Fruit fly (Drosophila melanogaster) whole organism, embryonic: Measurements from ENCODE around the gene Sik2.

Source experiments
- Abd-B ChIP-seq: fragments of 200-800 bp; sonication (Bioruptor generic); optimal IDR thresholded peaks from 2 replicates; lab custom pipeline; 2018; ENCODE audit warnings: missing biosample characterization, mild to moderate bottlenecking, missing genetic modification characterization, moderate library complexity
- C15 ChIP-seq: fragments of 200-800 bp; sonication (Bioruptor generic); IDR thresholded peaks from 3 replicates; pipeline ENCODE4 v1.3.6; 2022; ENCODE audit warnings: missing biosample characterization, missing genetic modification characterization
- CG12155 ChIP-seq: fragments of 200-800 bp; sonication (Bioruptor generic); optimal IDR thresholded peaks from 3 replicates; lab custom pipeline; 2016; ENCODE audit warnings: missing biosample characterization, missing genetic modification characterization
- CG12299 ChIP-seq: fragments of 200-800 bp; sonication (Bioruptor generic); optimal IDR thresholded peaks from 2 replicates; lab custom pipeline; 2018; ENCODE audit warnings: missing biosample characterization, mild to moderate bottlenecking, missing genetic modification characterization
- CG13894 ChIP-seq: fragments of 200-800 bp; sonication (Bioruptor generic); optimal IDR thresholded peaks from 3 replicates; lab custom pipeline; 2018; ENCODE audit warnings: missing biosample characterization, mild to moderate bottlenecking, missing genetic modification characterization, moderate library complexity
- CG14050 ChIP-seq: fragments of 200-800 bp; sonication (Bioruptor generic); IDR thresholded peaks from 3 replicates; pipeline ENCODE4 v1.3.6; 2022; ENCODE audit warnings: missing biosample characterization, missing genetic modification characterization
- CG14860 ChIP-seq: fragments of 200-800 bp; sonication (Bioruptor generic); IDR thresholded peaks from 3 replicates; pipeline ENCODE4 v1.3.6; 2022; ENCODE audit warnings: missing biosample characterization, missing genetic modification characterization; ENCODE audit not compliant: partially characterized antibody
- CG17385 ChIP-seq: fragments of 200-800 bp; sonication (Bioruptor generic); optimal IDR thresholded peaks from 3 replicates; lab custom pipeline; 2018; ENCODE audit warnings: missing biosample characterization, mild to moderate bottlenecking, missing genetic modification characterization
- CG17829 ChIP-seq: fragments of 200-800 bp; optimal IDR thresholded peaks from 2 replicates; lab custom pipeline; 2019; ENCODE audit warnings: missing biosample characterization, mild to moderate bottlenecking, missing genetic modification characterization, moderate library complexity
- CG18764 ChIP-seq: fragments of 200-800 bp; sonication (Bioruptor generic); optimal IDR thresholded peaks from 3 replicates; lab custom pipeline; 2016; ENCODE audit warnings: missing biosample characterization, missing genetic modification characterization
- CG2129 ChIP-seq: fragments of 200-800 bp; sonication (Bioruptor generic); IDR thresholded peaks from 2 replicates; pipeline ENCODE4 v1.3.6; 2022; ENCODE audit warnings: missing biosample characterization, missing genetic modification characterization; ENCODE audit not compliant: partially characterized antibody
- CG2199 ChIP-seq: fragments of 200-800 bp; sonication (Bioruptor generic); IDR thresholded peaks from 3 replicates; pipeline ENCODE4 v1.3.6; 2022; ENCODE audit warnings: missing biosample characterization, missing genetic modification characterization
- CG2202 ChIP-seq: fragments of 200-800 bp; sonication (Bioruptor generic); optimal IDR thresholded peaks from 2 replicates; lab custom pipeline; 2018; ENCODE audit warnings: missing biosample characterization, mild to moderate bottlenecking, missing genetic modification characterization
- CG2678 ChIP-seq: fragments of 200-800 bp; sonication (Bioruptor generic); optimal IDR thresholded peaks from 3 replicates; lab custom pipeline; 2019; ENCODE audit warnings: missing biosample characterization, mild to moderate bottlenecking, missing genetic modification characterization, moderate library complexity
- CG34224 ChIP-seq: fragments of 200-800 bp; sonication (Bioruptor generic); IDR thresholded peaks from 3 replicates; pipeline ENCODE4 v1.3.6; 2022; ENCODE audit warnings: missing biosample characterization, missing genetic modification characterization; ENCODE audit not compliant: partially characterized antibody
- CG3726 ChIP-seq: fragments of 200-800 bp; sonication (Bioruptor generic); IDR thresholded peaks from 3 replicates; pipeline ENCODE4, ENCODE4 v1.3.6; 2022; ENCODE audit warnings: missing biosample characterization, missing genetic modification characterization
- CG4360 ChIP-seq: fragments of 200-800 bp; sonication (Bioruptor generic); IDR thresholded peaks from 2 replicates; pipeline ENCODE4 v1.3.6; 2022; ENCODE audit warnings: missing biosample characterization, missing genetic modification characterization
- CG5180 ChIP-seq: fragments of 200-800 bp; sonication (Bioruptor generic); optimal IDR thresholded peaks from 3 replicates; lab custom pipeline; 2017; ENCODE audit warnings: missing biosample characterization, missing genetic modification characterization, mild to moderate bottlenecking, moderate library complexity, missing genetic modification reagents
- CG7963 ChIP-seq: fragments of 200-800 bp; sonication (Bioruptor generic); IDR thresholded peaks from 3 replicates; pipeline ENCODE4 v1.3.6; 2022; ENCODE audit warnings: missing biosample characterization, missing genetic modification characterization; ENCODE audit not compliant: partially characterized antibody
- CG8089 ChIP-seq: fragments of 200-800 bp; sonication (Bioruptor generic); optimal IDR thresholded peaks from 3 replicates; lab custom pipeline; 2016; ENCODE audit warnings: missing biosample characterization, missing genetic modification characterization
- CG9609 ChIP-seq: fragments of 200-800 bp; sonication (Bioruptor generic); optimal IDR thresholded peaks from 3 replicates; lab custom pipeline; 2016; ENCODE audit warnings: missing biosample characterization, missing genetic modification characterization
- CG9797 ChIP-seq: fragments of 200-800 bp; sonication (Bioruptor generic); optimal IDR thresholded peaks from 3 replicates; lab custom pipeline; 2018; ENCODE audit warnings: missing biosample characterization, mild to moderate bottlenecking, missing genetic modification characterization
- CG9876 ChIP-seq: fragments of 200-800 bp; sonication (Bioruptor generic); optimal IDR thresholded peaks from 2 replicates; lab custom pipeline; 2016; ENCODE audit warnings: missing biosample characterization, missing genetic modification characterization
- CG9932 ChIP-seq: fragments of 200-800 bp; sonication (Bioruptor generic); IDR thresholded peaks from 2 replicates; pipeline ENCODE4 v1.3.6; 2022; ENCODE audit warnings: missing biosample characterization, missing genetic modification characterization
- Dfd ChIP-seq, 2 experiments: fragments of >200 bp; optimal IDR thresholded peaks; 2 replicates each; lab custom pipeline; 2017; ENCODE audit warnings: missing biosample characterization in 2 of 2, missing genetic modification characterization in 2 of 2
- Eip74EF ChIP-seq, 2 experiments: fragments of 200-800 bp in 1 of 2; fragments of >200 bp in 1 of 2; sonication (Bioruptor generic) in 1 of 2; optimal IDR thresholded peaks; 2 replicates each; lab custom pipeline; 2017 to 2019; ENCODE audit warnings: missing biosample characterization in 2 of 2, missing genetic modification characterization in 2 of 2, mild to moderate bottlenecking in 1 of 2, moderate library complexity in 1 of 2
- GATAe ChIP-seq: fragments of 200-800 bp; sonication (Bioruptor generic); conservative IDR thresholded peaks from 2 replicates; pipeline ENCODE4 v1.3.6; 2022; ENCODE audit warnings: missing biosample characterization, missing genetic modification characterization
- HLH3B ChIP-seq: fragments of 200-800 bp; sonication (Bioruptor generic); IDR thresholded peaks from 2 replicates; pipeline ENCODE4 v1.3.6; 2022; ENCODE audit warnings: missing biosample characterization, missing genetic modification characterization
- MBD-R2 ChIP-seq: fragments of 200-800 bp; sonication (Bioruptor generic); IDR thresholded peaks from 2 replicates; pipeline ENCODE4 v1.3.6; 2022; ENCODE audit warnings: missing biosample characterization, missing genetic modification characterization
- Oli ChIP-seq: fragments of 200-800 bp; sonication (Bioruptor generic); optimal IDR thresholded peaks from 2 replicates; lab custom pipeline; 2018; ENCODE audit warnings: missing biosample characterization, mild to moderate bottlenecking, missing genetic modification characterization, moderate library complexity
- Ravus ChIP-seq: fragments of 200-800 bp; sonication (Bioruptor generic); IDR thresholded peaks from 2 replicates; pipeline ENCODE4 v1.3.6; 2022; ENCODE audit warnings: missing biosample characterization, missing genetic modification characterization
- Taf1 ChIP-seq: fragments of 200-800 bp; sonication (Bioruptor generic); IDR thresholded peaks from 2 replicates; pipeline ENCODE4 v1.3.6; 2022; ENCODE audit warnings: missing biosample characterization, missing genetic modification characterization
- ab ChIP-seq: fragments of 200-800 bp; sonication (Bioruptor generic); optimal IDR thresholded peaks from 2 replicates; lab custom pipeline; 2016; ENCODE audit warnings: missing biosample characterization, missing genetic modification characterization
- al ChIP-seq: fragments of 200-800 bp; sonication (Bioruptor generic); IDR thresholded peaks from 2 replicates; pipeline ENCODE4 v1.3.6; 2022; ENCODE audit warnings: missing biosample characterization, missing genetic modification characterization
- ato ChIP-seq: fragments of 200-800 bp; sonication (Bioruptor generic); IDR thresholded peaks from 2 replicates; pipeline ENCODE4 v1.3.6; 2022; ENCODE audit warnings: missing biosample characterization, missing genetic modification characterization; ENCODE audit not compliant: partially characterized antibody
- bab2 ChIP-seq: fragments of 200-800 bp; sonication (Bioruptor generic); optimal IDR thresholded peaks from 2 replicates; lab custom pipeline; 2016; ENCODE audit warnings: missing biosample characterization, missing genetic modification characterization
- br ChIP-seq: fragments of >200 bp; optimal IDR thresholded peaks from 2 replicates; lab custom pipeline; 2017
- chif ChIP-seq, 2 experiments: fragments of 200-800 bp; sonication (Bioruptor generic); optimal IDR thresholded peaks; 3 replicates each; lab custom pipeline; 2016; ENCODE audit warnings: missing biosample characterization in 2 of 2, missing genetic modification characterization in 2 of 2
- chm ChIP-seq: fragments of 200-800 bp; sonication (Bioruptor generic); IDR thresholded peaks from 2 replicates; pipeline ENCODE4 v1.3.6; 2022; ENCODE audit warnings: missing biosample characterization, missing genetic modification characterization
- dati ChIP-seq: fragments of 200-800 bp; sonication (Bioruptor generic); IDR thresholded peaks from 2 replicates; pipeline ENCODE4 v1.3.6; 2022; ENCODE audit warnings: missing biosample characterization, missing genetic modification characterization
- disco-r ChIP-seq: fragments of 200-800 bp; sonication (Bioruptor generic); optimal IDR thresholded peaks from 2 replicates; lab custom pipeline; 2016; ENCODE audit warnings: missing biosample characterization, missing genetic modification characterization
- dm ChIP-seq: fragments of 200-800 bp; sonication (Bioruptor generic); optimal IDR thresholded peaks from 3 replicates; lab custom pipeline; 2016; ENCODE audit warnings: missing biosample characterization, missing genetic modification characterization
- fu2 ChIP-seq: fragments of 200-800 bp; sonication (Bioruptor generic); optimal IDR thresholded peaks from 2 replicates; lab custom pipeline; 2016; ENCODE audit warnings: missing biosample characterization, missing genetic modification characterization
- inv ChIP-seq: fragments of 200-800 bp; sonication (Bioruptor generic); IDR thresholded peaks from 2 replicates; pipeline ENCODE4 v1.3.6; 2022; ENCODE audit warnings: missing biosample characterization, missing genetic modification characterization; ENCODE audit not compliant: partially characterized antibody
- maf-S ChIP-seq: fragments of 200-800 bp; sonication (Bioruptor generic); optimal IDR thresholded peaks from 2 replicates; lab custom pipeline; 2016; ENCODE audit warnings: missing biosample characterization, missing genetic modification characterization
- pfk ChIP-seq: fragments of 200-800 bp; sonication (Bioruptor generic); optimal IDR thresholded peaks from 2 replicates; lab custom pipeline; 2018; ENCODE audit warnings: missing biosample characterization, mild to moderate bottlenecking, missing genetic modification characterization, moderate library complexity
- ro ChIP-seq: fragments of 200-800 bp; sonication (Bioruptor generic); IDR thresholded peaks from 2 replicates; pipeline ENCODE4 v1.3.6; 2022; ENCODE audit warnings: missing biosample characterization, missing genetic modification characterization
- sima ChIP-seq: fragments of 200-800 bp; sonication (Bioruptor generic); optimal IDR thresholded peaks from 2 replicates; lab custom pipeline; 2016; ENCODE audit warnings: missing biosample characterization, missing genetic modification characterization
- sr ChIP-seq: fragments of 200-800 bp; sonication (Bioruptor generic); IDR thresholded peaks from 3 replicates; pipeline ENCODE4 v1.3.6; 2022; ENCODE audit warnings: missing biosample characterization, missing genetic modification characterization
- toy ChIP-seq: fragments of 200-800 bp; sonication (Bioruptor generic); IDR thresholded peaks from 2 replicates; pipeline ENCODE4 v1.3.6; 2022; ENCODE audit warnings: missing biosample characterization, missing genetic modification characterization
- vnd ChIP-seq: fragments of 200-800 bp; sonication (Bioruptor generic); IDR thresholded peaks from 3 replicates; pipeline ENCODE4 v1.3.6; 2022; ENCODE audit warnings: missing biosample characterization, missing genetic modification characterization; ENCODE audit not compliant: partially characterized antibody

Gene Sik2

DNA sequence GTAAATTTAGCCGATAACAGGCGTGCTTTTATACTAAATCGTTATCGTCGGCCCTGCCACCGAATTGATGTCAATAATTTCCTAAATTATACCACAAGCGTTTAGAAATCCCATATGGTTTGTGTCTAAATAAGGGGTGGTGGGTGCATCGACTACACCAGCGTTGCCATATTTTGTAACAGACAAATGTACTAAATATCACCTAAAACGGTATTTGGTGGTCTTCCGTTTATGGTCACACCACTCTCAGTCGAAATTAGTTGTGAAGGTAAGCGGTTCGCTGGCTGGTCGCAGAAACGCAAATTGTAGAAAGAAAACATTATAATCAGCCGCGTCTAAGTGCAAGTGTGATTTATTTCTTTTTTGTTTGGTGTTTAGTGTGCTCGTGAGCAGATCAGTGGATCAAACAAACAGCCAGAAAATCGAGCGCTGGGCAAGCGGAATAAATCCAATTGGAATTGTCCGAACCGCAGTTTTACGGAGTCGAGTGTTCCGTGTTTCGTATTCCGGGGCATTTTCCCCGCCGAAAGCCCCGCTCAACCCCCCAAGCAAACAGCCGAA is 18.7 kb upstream of the Sik2 start, which contains the start of the genes CG16903 and Unc-76 (continued):
- TF ChIP-seq ab (GFP tag; lab: Kevin White, UChicago): no peak
- no peak; the same call in 2 of the 3 replicates for TF ChIP-seq CG14860 (GFP tag; lab: Robert Waterston, UW)
- TF ChIP-seq CG3726: no peak
- no peak for TF ChIP-seq toy (GFP tag; lab: Robert Waterston, UW)
- peak; percentile 51 for TF ChIP-seq CG17385 (GFP tag; lab: Kevin White, UChicago)
- peak; percentile 100 for TF ChIP-seq CG9797 (GFP tag; lab: Kevin White, UChicago)
- no peak for TF ChIP-seq HLH3B (GFP tag; lab: Robert Waterston, UW)
- TF ChIP-seq CG2678: peak; percentile 41
- no peak for TF ChIP-seq dati (GFP tag; lab: Robert Waterston, UW)
- no peak for TF ChIP-seq CG2129 (GFP tag; lab: Robert Waterston, UW)
- no peak for TF ChIP-seq maf-S
- TF ChIP-seq CG9609 (GFP tag; lab: Kevin White, UChicago): peak; percentile 35
- peak; percentile 24 for TF ChIP-seq CG12155 (GFP tag; lab: Kevin White, UChicago)
- peak; percentile 78 for TF ChIP-seq chm (GFP tag; lab: Robert Waterston, UW)
- TF ChIP-seq vnd: no peak
- peak; percentile 71 for TF ChIP-seq CG17829 (tag; lab: Kevin White, UChicago)
- TF ChIP-seq CG9876 (GFP tag; lab: Kevin White, UChicago): no peak
- TF ChIP-seq CG5180 (GFP tag; lab: Kevin White, UChicago): peak; percentile 27
- peak; percentile 26; the same call in 1 of the 2 replicates for TF ChIP-seq inv (GFP tag; lab: Robert Waterston, UW)
- no peak for TF ChIP-seq GATAe (GFP tag; lab: Robert Waterston, UW)
- TF ChIP-seq sima: no peak
- no peak for TF ChIP-seq C15 (GFP tag; lab: Robert Waterston, UW)
- TF ChIP-seq Eip74EF (GFP tag; optimal IDR thresholded peaks at IDR 0.05; lab: Kevin White, UChicago): peak in 1 of 2 experiments; percentile 61
- no peak for TF ChIP-seq Dfd (GFP tag; optimal IDR thresholded peaks at IDR 0.05; lab: Kevin White, UChicago)
- TF ChIP-seq CG4360 (GFP tag; lab: Robert Waterston, UW): no peak
- TF ChIP-seq Ravus (GFP tag; lab: Robert Waterston, UW): no peak
- TF ChIP-seq br (lab: Kevin White, UChicago): no peak
- TF ChIP-seq chif (GFP tag; optimal IDR thresholded peaks at IDR 0.05; lab: Kevin White, UChicago): peak; percentile 16 to 33
- peak; percentile 6 for TF ChIP-seq fu2 (GFP tag; lab: Kevin White, UChicago)
- no peak for TF ChIP-seq CG2199 (GFP tag; lab: Robert Waterston, UW)
- TF ChIP-seq al (GFP tag; lab: Robert Waterston, UW): 0 out of 2 replicates have a peak, but pooled peaks have one; percentile 20
- no peak for TF ChIP-seq Taf1 (GFP tag; lab: Robert Waterston, UW)
- TF ChIP-seq Oli (tag; lab: Kevin White, UChicago): no peak
- TF ChIP-seq disco-r (GFP tag; lab: Kevin White, UChicago): no peak
- peak; percentile 64 for TF ChIP-seq pfk (GFP tag; lab: Kevin White, UChicago)
- TF ChIP-seq CG13894 (tag; lab: Kevin White, UChicago): peak; percentile 87
- TF ChIP-seq CG18764 (GFP tag; lab: Kevin White, UChicago): no peak
- peak; percentile 60 for TF ChIP-seq dm
- peak; percentile 37; the same call in 1 of the 2 replicates for TF ChIP-seq CG9932 (GFP tag; lab: Robert Waterston, UW)
- peak; percentile 17 for TF ChIP-seq Abd-B (GFP tag; lab: Kevin White, UChicago)
- TF ChIP-seq CG2202 (tag; lab: Kevin White, UChicago): no peak
- no peak for TF ChIP-seq ato
- TF ChIP-seq ro (GFP tag; lab: Robert Waterston, UW): no peak
- TF ChIP-seq CG14050: no peak
- TF ChIP-seq bab2 (GFP tag; lab: Kevin White, UChicago): peak; percentile 2
- TF ChIP-seq sr: 0 out of 3 replicates have a peak, but pooled peaks have one; percentile 7
- no peak for TF ChIP-seq CG8089 (GFP tag; lab: Kevin White, UChicago)
- TF ChIP-seq CG12299 (tag; lab: Kevin White, UChicago): peak; percentile 51
- peak; percentile 86 for TF ChIP-seq MBD-R2 (GFP tag; lab: Robert Waterston, UW)
- no peak for TF ChIP-seq CG7963
- TF ChIP-seq CG34224 (GFP tag; lab: Robert Waterston, UW): no peak
